Worm (Caenorhabditis elegans): Measurements from ENCODE around the gene crn-3.

crn-3 gene

ce11 chrII:10566458-10566857 is 21.4 kb upstream of the crn-3 start:
- TF ChIP-seq zfh-2 (GFP tag; conservative IDR thresholded peaks at IDR 0.05): peak; percentile 59
- no peak for TF ChIP-seq lsl-1 (GFP tag; optimal IDR thresholded peaks at IDR 0.05)

ce11 chrII:10569498-10569897 is 18.3 kb upstream of the crn-3 start:
- no peak for TF ChIP-seq ZK185.1 (tag; optimal IDR thresholded peaks at IDR 0.05; ENCODE audit: poor library complexity, severe bottlenecking)
- TF ChIP-seq mel-28 (tag; optimal IDR thresholded peaks at IDR 0.05; ENCODE audit: borderline replicate concordance): no peak
- TF ChIP-seq snpc-1.1 (tag; optimal IDR thresholded peaks at IDR 0.05; ENCODE audit: insufficient read depth): no peak
- no peak for TF ChIP-seq attf-3 (GFP tag; conservative IDR thresholded peaks at IDR 0.05)
- no peak for TF ChIP-seq hmg-1.2 (GFP tag; IDR thresholded peaks at IDR 0.05)

DNA sequence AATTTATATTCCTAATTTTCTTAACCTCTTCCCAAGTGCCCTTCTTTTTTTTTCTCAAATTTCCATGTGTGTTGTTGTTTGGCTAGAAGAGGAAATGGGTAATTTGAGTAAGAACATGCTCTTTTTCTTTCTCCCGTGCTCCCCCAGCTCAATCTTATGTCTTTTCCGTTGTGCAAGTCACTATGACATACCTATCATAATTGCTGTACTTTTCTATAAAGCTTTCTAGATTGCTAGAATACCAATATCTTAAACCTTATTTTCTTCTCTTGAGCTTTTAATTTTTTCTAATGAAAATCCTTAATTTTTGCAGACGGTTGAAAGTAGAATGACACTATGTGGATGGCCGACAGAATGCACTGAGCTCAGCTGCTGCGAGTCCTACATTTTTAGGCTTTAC is 17.5 kb upstream of the crn-3 start, which contains the start of gene txt-13:
TSS of gene txt-13 (plus strand) at position 301 of the 400 bp plus-strand sequence.
- TF ChIP-seq hlh-12 (tag; optimal IDR thresholded peaks at IDR 0.05): no peak
- no peak for TF ChIP-seq snpc-4 (GFP tag; optimal IDR thresholded peaks at IDR 0.05)
- TF ChIP-seq snpc-4 (tag; optimal IDR thresholded peaks at IDR 0.05): no peak
- no peak for TF ChIP-seq lin-35 (GFP tag; optimal IDR thresholded peaks at IDR 0.05)
- TF ChIP-seq dpl-1 (GFP tag; optimal IDR thresholded peaks at IDR 0.05): no peak
- no peak for TF ChIP-seq snpc-1.3 (tag; optimal IDR thresholded peaks at IDR 0.05; ENCODE audit: insufficient read depth)
- TF ChIP-seq T26A5.8 (tag; optimal IDR thresholded peaks at IDR 0.05): no peak
- no peak for TF ChIP-seq him-1 (tag; optimal IDR thresholded peaks at IDR 0.05)
- TF ChIP-seq lag-1 (GFP tag; IDR thresholded peaks at IDR 0.05): no peak
- no peak for TF ChIP-seq attf-6 (GFP tag; IDR thresholded peaks at IDR 0.05)
- TF ChIP-seq sdz-38 (tag; optimal IDR thresholded peaks at IDR 0.05): no peak
- TF ChIP-seq bed-1 (GFP tag; IDR thresholded peaks at IDR 0.05): no peak
- no peak for TF ChIP-seq efl-1 (GFP tag; optimal IDR thresholded peaks at IDR 0.05)
- TF ChIP-seq egrh-3 (GFP tag; IDR thresholded peaks at IDR 0.05): no peak
- no peak for TF ChIP-seq D2030.7 (GFP tag; IDR thresholded peaks at IDR 0.05)
- no peak for TF ChIP-seq nfyb-1 (GFP tag; IDR thresholded peaks at IDR 0.05)
- no peak for TF ChIP-seq K12H6.12 (tag; optimal IDR thresholded peaks at IDR 0.05)
- no peak for TF ChIP-seq madf-6 (GFP tag; IDR thresholded peaks at IDR 0.05)
- no peak for TF ChIP-seq ztf-22 (GFP tag; optimal IDR thresholded peaks at IDR 0.05)

DNA sequence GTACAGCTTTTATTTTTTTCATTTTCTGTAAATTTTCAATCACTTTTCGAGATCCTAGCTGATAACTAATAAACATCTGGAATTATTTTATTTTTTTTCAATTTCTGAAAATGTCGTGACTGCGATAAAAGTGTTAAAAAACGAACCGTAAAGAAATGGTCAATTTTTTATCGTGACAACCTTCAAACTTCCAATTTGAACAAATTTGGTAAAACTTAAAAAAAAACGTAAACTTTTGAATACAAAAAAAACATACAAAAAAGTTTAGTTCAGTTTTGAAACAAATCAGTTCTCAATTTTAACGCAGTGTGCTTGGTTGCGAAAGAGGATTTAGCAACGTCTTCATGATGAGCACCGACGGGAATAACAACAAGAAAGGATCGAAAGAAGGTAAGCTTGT is 15.9 kb upstream of the crn-3 start, which contains the start of gene C06A1.3:
TSS of gene C06A1.3 (plus strand) at position 301 of the 400 bp plus-strand sequence.
- no peak for TF ChIP-seq ekl-4 (GFP tag; IDR thresholded peaks at IDR 0.05)
- no peak for TF ChIP-seq snpc-1.3 (tag; optimal IDR thresholded peaks at IDR 0.05; ENCODE audit: insufficient read depth)
- no peak for TF ChIP-seq ztf-26 (tag; optimal IDR thresholded peaks at IDR 0.05)
- no peak for TF ChIP-seq lag-1 (GFP tag; IDR thresholded peaks at IDR 0.05)

- TF ChIP-seq bed-1 (GFP tag; IDR thresholded peaks at IDR 0.05) (no peak), ztf-28 (GFP tag; IDR thresholded peaks at IDR 0.05) (no peak), F22D6.2 (tag; optimal IDR thresholded peaks at IDR 0.05) (no peak), lin-35 (GFP tag; optimal IDR thresholded peaks at IDR 0.05) (no peak), madf-6 (GFP tag; IDR thresholded peaks at IDR 0.05) (peak; percentile 60), rpc-1 (optimal IDR thresholded peaks at IDR 0.05) (no peak), rpc-1 (tag; optimal IDR thresholded peaks at IDR 0.05) (no peak), attf-6 (GFP tag; IDR thresholded peaks at IDR 0.05) (0 out of 2 replicates have a peak, but pooled peaks have one; percentile 15), ztf-25 (GFP tag; IDR thresholded peaks at IDR 0.05) (no peak), rcor-1 (GFP tag; IDR thresholded peaks at IDR 0.05) (0 out of 2 replicates have a peak, but pooled peaks have one; percentile 19), chd-7 (tag; optimal IDR thresholded peaks at IDR 0.05) (no peak), unc-62 (GFP tag; optimal IDR thresholded peaks at IDR 0.05) (no peak), ztf-22 (GFP tag; optimal IDR thresholded peaks at IDR 0.05) (no peak), lag-1 (GFP tag; IDR thresholded peaks at IDR 0.05) (no peak), lsl-1 (GFP tag; optimal IDR thresholded peaks at IDR 0.05) (no peak), egl-44 (GFP tag; IDR thresholded peaks at IDR 0.05) (no peak), B0035.1 (tag; optimal IDR thresholded peaks at IDR 0.05) (no peak), fkh-3 (tag; optimal IDR thresholded peaks at IDR 0.05) (no peak), attf-3 (GFP tag; conservative IDR thresholded peaks at IDR 0.05) (no peak), ztf-3 (GFP tag; optimal IDR thresholded peaks at IDR 0.05) (no peak), atf-7 (tag; optimal IDR thresholded peaks at IDR 0.05) (no peak), hrde-1 (tag; optimal IDR thresholded peaks at IDR 0.05; ENCODE audit: borderline replicate concordance) (peak; percentile 87)
Measured at ce11 chrII:10574177-10574576, 13.7 kb upstream of the crn-3 start.
